Worm (Caenorhabditis elegans) whole organism, L4 larva: Measurements from ENCODE around the gene bpl-1.
A peak's percentile ranks its signal among the peaks of the same experiment; 100 is the strongest.

Source experiments
- D1046.2 ChIP-seq: fragments of 200-800 bp; sonication (Bioruptor generic); IDR thresholded peaks from 2 replicates; pipeline ENCODE4 v1.3.6; 2022; ENCODE audit warnings: missing genetic modification characterization, missing compliant biosample characterization
- F26F4.8 ChIP-seq: fragments of 200-800 bp; sonication (Bioruptor generic); conservative IDR thresholded peaks from 2 replicates; pipeline ENCODE4 v1.3.6; 2022; ENCODE audit warnings: missing genetic modification characterization, missing compliant biosample characterization
- F49E8.2 ChIP-seq: sonication (generic microtip); optimal IDR thresholded peaks from 2 replicates; lab custom pipeline; 2016; ENCODE audit warnings: missing compliant biosample characterization, mild to moderate bottlenecking, missing genetic modification characterization, borderline replicate concordance
- R02D3.7 ChIP-seq: fragments of 150-350 bp; sonication (generic microtip); optimal IDR thresholded peaks from 3 replicates; lab custom pipeline; 2014; ENCODE audit warnings: missing biosample characterization, missing genetic modification characterization
- T26A8.4 ChIP-seq: fragments of 200-800 bp; sonication (Bioruptor generic); IDR thresholded peaks from 2 replicates; pipeline ENCODE4 v1.3.6; 2022; ENCODE audit warnings: missing genetic modification characterization, missing compliant biosample characterization
- Y105C5A.15 ChIP-seq: fragments of 200-800 bp; sonication (Bioruptor generic); IDR thresholded peaks from 2 replicates; pipeline ENCODE4 v1.3.6; 2022; ENCODE audit warnings: missing genetic modification characterization, missing compliant biosample characterization
- ZK546.5 ChIP-seq, 2 experiments: sonication (generic microtip); optimal IDR thresholded peaks; 2 replicates each; lab custom pipeline; 2017; ENCODE audit warnings: missing biosample characterization in 2 of 2, missing genetic modification characterization in 2 of 2
- aha-1 ChIP-seq: fragments of 150-350 bp; peaks from one replicate; lab custom pipeline; 2014; ENCODE audit warnings: missing biosample characterization, missing genetic modification characterization
- aly-2 ChIP-seq: sonication (generic microtip); optimal IDR thresholded peaks from 2 replicates; lab custom pipeline; 2018; ENCODE audit warnings: missing biosample characterization, missing genetic modification characterization
- ceh-20 ChIP-seq: fragments of 200-800 bp; sonication (Bioruptor generic); IDR thresholded peaks from 2 replicates; pipeline ENCODE4 v1.3.6; 2022; ENCODE audit warnings: missing genetic modification reagents, missing genetic modification characterization, missing compliant biosample characterization
- ceh-62 ChIP-seq: sonication (generic microtip); optimal IDR thresholded peaks from 2 replicates; lab custom pipeline; 2017; ENCODE audit warnings: missing biosample characterization, missing genetic modification characterization
- cey-2 ChIP-seq: sonication (generic microtip); optimal IDR thresholded peaks from 3 replicates; lab custom pipeline; 2017; ENCODE audit warnings: missing genetic modification characterization, mild to moderate bottlenecking, missing compliant biosample characterization, antibody characterized with exemption, borderline replicate concordance; ENCODE audit not compliant: insufficient read depth
- dmd-6 ChIP-seq: fragments of 200-800 bp; sonication (Bioruptor generic); IDR thresholded peaks from 2 replicates; pipeline ENCODE4 v1.3.6; 2022; ENCODE audit warnings: missing genetic modification reagents, missing genetic modification characterization, missing compliant biosample characterization
- egl-43 ChIP-seq: fragments of 200-800 bp; sonication (Bioruptor generic); IDR thresholded peaks from 2 replicates; pipeline ENCODE4 v1.3.6; 2022; ENCODE audit warnings: missing genetic modification reagents, missing genetic modification characterization, missing compliant biosample characterization
- lin-13 ChIP-seq: fragments of 150-350 bp; optimal IDR thresholded peaks from 2 replicates; lab custom pipeline; 2014; ENCODE audit warnings: missing biosample characterization, missing genetic modification reagents, missing genetic modification characterization
- lin-38 ChIP-seq: fragments of 200-800 bp; sonication (Bioruptor generic); IDR thresholded peaks from 2 replicates; pipeline ENCODE4 v1.3.6; 2022; ENCODE audit warnings: missing genetic modification reagents, missing genetic modification characterization, missing compliant biosample characterization
- mdt-29 ChIP-seq: fragments of 200-800 bp; sonication (Bioruptor generic); IDR thresholded peaks from 2 replicates; pipeline ENCODE4 v1.3.6; 2022; ENCODE audit warnings: missing genetic modification reagents, missing genetic modification characterization, missing compliant biosample characterization
- mep-1 ChIP-seq: fragments of 150-350 bp; sonication (generic microtip); optimal IDR thresholded peaks from 3 replicates; lab custom pipeline; 2014; ENCODE audit warnings: missing biosample characterization, missing genetic modification characterization
- nhr-102 ChIP-seq: sonication (generic microtip); optimal IDR thresholded peaks from 2 replicates; lab custom pipeline; 2016; ENCODE audit warnings: mild to moderate bottlenecking, missing genetic modification characterization, moderate library complexity, missing compliant biosample characterization
- nhr-237 ChIP-seq: sonication (generic microtip); optimal IDR thresholded peaks from 2 replicates; lab custom pipeline; 2017; ENCODE audit warnings: missing biosample characterization, missing genetic modification characterization
- nhr-28 ChIP-seq: fragments of 150-350 bp; optimal IDR thresholded peaks from 2 replicates; lab custom pipeline; 2014; ENCODE audit warnings: missing biosample characterization, missing genetic modification characterization
- nhr-41 ChIP-seq: fragments of 200-800 bp; sonication (Bioruptor generic); IDR thresholded peaks from 2 replicates; pipeline ENCODE4 v1.3.6; 2022; ENCODE audit warnings: missing genetic modification reagents, missing genetic modification characterization, missing compliant biosample characterization
- nhr-42 ChIP-seq: fragments of 200-800 bp; sonication (Bioruptor generic); IDR thresholded peaks from 2 replicates; pipeline ENCODE4 v1.3.6; 2022; ENCODE audit warnings: missing genetic modification characterization, missing compliant biosample characterization
- pha-4 ChIP-seq, 2 experiments: fragments of 150-350 bp in 1 of 2; fragments of 200-800 bp in 1 of 2; sonication (Bioruptor generic) in 1 of 2; IDR thresholded peaks in 1 of 2; optimal IDR thresholded peaks in 1 of 2; 2 replicates each; pipeline versions ENCODE4 v1.3.6 to Lab custom; 2014 to 2022; ENCODE audit warnings: missing genetic modification characterization in 2 of 2, missing genetic modification reagents in 2 of 2, missing biosample characterization in 1 of 2, missing compliant biosample characterization in 1 of 2
- snpc-1.2 ChIP-seq: fragments of 200-800 bp; sonication (Bioruptor generic); IDR thresholded peaks from 2 replicates; pipeline ENCODE4 v1.3.6; 2022; ENCODE audit warnings: missing genetic modification reagents, missing genetic modification characterization, missing compliant biosample characterization
- tag-97 ChIP-seq: fragments of 200-800 bp; sonication (Bioruptor generic); IDR thresholded peaks from 2 replicates; pipeline ENCODE4 v1.3.6; 2022; ENCODE audit warnings: missing genetic modification characterization, missing compliant biosample characterization
- unc-130 ChIP-seq: sonication (generic microtip); optimal IDR thresholded peaks from 2 replicates; lab custom pipeline; 2016; ENCODE audit warnings: missing genetic modification reagents, missing genetic modification characterization, missing compliant biosample characterization
- unc-62 ChIP-seq, 3 experiments: fragments of 150-350 bp in 1 of 3; sonication (generic microtip); optimal IDR thresholded peaks in 2 of 3; peaks in 1 of 3; 1 replicate in 1 of 3; 2 replicates in 2 of 3; lab custom pipeline; 2014 to 2017; ENCODE audit warnings: missing biosample characterization in 3 of 3, missing genetic modification characterization in 3 of 3, missing genetic modification reagents in 3 of 3, missing genotype in 1 of 3
- zfp-3 ChIP-seq: fragments of 200-800 bp; sonication (Bioruptor generic); conservative IDR thresholded peaks from 2 replicates; pipeline ENCODE4 v1.3.6; 2022; ENCODE audit warnings: missing genetic modification reagents, missing genetic modification characterization, missing compliant biosample characterization

Gene bpl-1

ce11 chrII:6250782-6251461, 23.1 kb upstream of the bpl-1 start, which contains the start of gene phb-2 (continued):
- TF ChIP-seq dmd-6 (GFP tag; lab: Robert Waterston, UW) (peak; percentile 38), mdt-29 (GFP tag; lab: Robert Waterston, UW) (no peak), F49E8.2 (tag; lab: Kevin White, UChicago) (no peak), nhr-41 (GFP tag; lab: Robert Waterston, UW) (no peak), Y105C5A.15 (GFP tag; lab: Robert Waterston, UW) (no peak)
- TF ChIP-seq, all 104 proteins: peak for 31

ce11 chrII:6252707-6253106, 21.3 kb upstream of the bpl-1 start:
- peak; percentile 26 for TF ChIP-seq mep-1
- TF ChIP-seq D1046.2 (GFP tag; lab: Robert Waterston, UW) = no peak
- peak; percentile 20 for TF ChIP-seq nhr-102 (tag; lab: Kevin White, UChicago)
- peak in 1 of 2 experiments; percentile 78 for TF ChIP-seq unc-62 (GFP tag; optimal IDR thresholded peaks at IDR 0.05 in 1 of 2; lab: Kevin White, UChicago)
- no peak for TF ChIP-seq unc-62 (tag; optimal IDR thresholded peaks at IDR 0.05; lab: Kevin White, UChicago)
- TF ChIP-seq egl-43 (GFP tag; lab: Robert Waterston, UW) = no peak
- no peak for TF ChIP-seq F26F4.8 (GFP tag; lab: Robert Waterston, UW)
- TF ChIP-seq mdt-29 (GFP tag; lab: Robert Waterston, UW) = 0 out of 2 replicates have a peak, but pooled peaks have one; percentile 25
- peak; percentile 23; the same call in 1 of the 2 replicates for TF ChIP-seq T26A8.4 (GFP tag; lab: Robert Waterston, UW)
- peak; percentile 19 for TF ChIP-seq unc-130 (GFP tag; lab: Kevin White, UChicago)
- peak; percentile 59 for TF ChIP-seq F49E8.2 (tag; lab: Kevin White, UChicago)
- TF ChIP-seq snpc-1.2 = 0 out of 2 replicates have a peak, but pooled peaks have one; percentile 36
- peak; percentile 19; the same call in 1 of the 2 replicates for TF ChIP-seq pha-4 (GFP tag; IDR thresholded peaks at IDR 0.05; lab: Robert Waterston, UW)
- TF ChIP-seq pha-4 (tag; optimal IDR thresholded peaks at IDR 0.05; lab: Kevin White, UChicago) = no peak
- TF ChIP-seq lin-38 (GFP tag; lab: Robert Waterston, UW) = peak; percentile 50; the same call in 1 of the 2 replicates
- peak; percentile 69; the same call in 1 of the 2 replicates for TF ChIP-seq zfp-3
- TF ChIP-seq cey-2 (tag; lab: Kevin White, UChicago) = no peak
- TF ChIP-seq aha-1 = peak; percentile 35

ce11 chrII:6256024-6256423, 18.0 kb upstream of the bpl-1 start, which contains the start of gene F13H8.5:
TSS of gene F13H8.5 (minus strand) at chrII:6256124.
- TF ChIP-seq ZK546.5 (tag; optimal IDR thresholded peaks at IDR 0.05; lab: Kevin White, UChicago) (no peak), ceh-20 (GFP tag; lab: Robert Waterston, UW) (no peak), unc-62 (GFP tag; optimal IDR thresholded peaks at IDR 0.05 in 1 of 2; lab: Kevin White, UChicago) (no peak), unc-62 (tag; optimal IDR thresholded peaks at IDR 0.05; lab: Kevin White, UChicago) (no peak), ceh-62 (tag; lab: Kevin White, UChicago) (no peak), lin-13 (GFP tag; lab: Kevin White, UChicago) (no peak), tag-97 (GFP tag; lab: Robert Waterston, UW) (no peak), nhr-42 (GFP tag; lab: Robert Waterston, UW) (no peak), aly-2 (tag; lab: Kevin White, UChicago) (no peak), nhr-237 (tag; lab: Kevin White, UChicago) (no peak)

DNA sequence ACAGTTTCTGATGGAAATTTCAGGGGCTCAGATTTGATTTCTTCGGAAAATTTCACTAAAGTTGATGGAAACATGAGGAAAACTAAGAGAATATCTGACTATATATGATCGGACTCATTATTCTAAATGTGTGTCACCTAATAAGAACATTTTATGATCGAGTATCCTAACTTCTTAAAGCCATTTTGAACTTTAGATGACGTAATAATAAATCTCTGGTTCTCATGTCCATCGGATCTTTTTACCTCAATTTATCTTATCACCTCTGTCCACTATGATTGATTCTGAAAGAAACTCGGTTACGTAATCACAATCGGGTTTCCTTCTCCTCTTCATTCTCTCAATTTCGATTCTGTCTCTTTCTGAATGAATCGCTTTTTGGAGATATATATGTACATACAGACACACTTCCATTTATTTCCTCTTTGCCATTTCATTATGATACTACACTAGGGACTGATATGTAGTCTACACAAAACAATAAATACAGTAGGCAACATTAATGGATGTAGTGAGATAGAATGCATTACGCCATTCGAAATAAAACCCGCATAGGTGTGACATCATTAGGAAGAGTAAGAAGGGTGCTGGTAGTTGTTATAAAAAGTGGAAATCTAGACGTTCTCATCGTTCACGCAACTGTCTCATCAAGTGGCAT, 16.7 kb upstream of the bpl-1 start:
- no peak for TF ChIP-seq R02D3.7 (tag; lab: Kevin White, UChicago)
- peak; percentile 97 for TF ChIP-seq nhr-28 (tag; lab: Kevin White, UChicago)
